Worm (Caenorhabditis elegans) whole organism, midembryonic: ENCODE data around the gene set-3.

Source experiments
- T22C8.4 ChIP-seq: fragments of 200-800 bp; sonication (Bioruptor generic); IDR thresholded peaks from 2 replicates; pipeline ENCODE4 v1.3.6; 2022; ENCODE audit warnings: missing genetic modification characterization, missing compliant biosample characterization
- cog-1 ChIP-seq: sonication (generic microtip); optimal IDR thresholded peaks from 2 replicates; lab custom pipeline; 2016; ENCODE audit warnings: missing genetic modification characterization, missing compliant biosample characterization
- flt-1 ChIP-seq: fragments of 200-800 bp; sonication (Bioruptor generic); IDR thresholded peaks from 2 replicates; pipeline ENCODE4 v1.3.6; 2022; ENCODE audit warnings: missing genetic modification characterization, missing compliant biosample characterization
- klf-2 ChIP-seq: fragments of 200-800 bp; sonication (Bioruptor generic); conservative IDR thresholded peaks from 2 replicates; pipeline ENCODE4 v1.3.6; 2022; ENCODE audit warnings: missing genetic modification reagents, missing genetic modification characterization, missing compliant biosample characterization
- ref-1 ChIP-seq: fragments of 200-800 bp; sonication (Bioruptor generic); conservative IDR thresholded peaks from 2 replicates; pipeline ENCODE4 v1.3.6; 2022; ENCODE audit warnings: missing genetic modification reagents, missing genetic modification characterization, missing compliant biosample characterization
- tab-1 ChIP-seq: fragments of 200-800 bp; sonication (Bioruptor generic); IDR thresholded peaks from 2 replicates; pipeline ENCODE4 v1.3.6; 2022; ENCODE audit warnings: missing genetic modification characterization, missing compliant biosample characterization
- ztf-23 ChIP-seq: fragments of 200-800 bp; sonication (Bioruptor generic); IDR thresholded peaks from 2 replicates; pipeline ENCODE4 v1.3.6; 2022; ENCODE audit warnings: missing genetic modification reagents, missing genetic modification characterization, missing compliant biosample characterization

DNA sequence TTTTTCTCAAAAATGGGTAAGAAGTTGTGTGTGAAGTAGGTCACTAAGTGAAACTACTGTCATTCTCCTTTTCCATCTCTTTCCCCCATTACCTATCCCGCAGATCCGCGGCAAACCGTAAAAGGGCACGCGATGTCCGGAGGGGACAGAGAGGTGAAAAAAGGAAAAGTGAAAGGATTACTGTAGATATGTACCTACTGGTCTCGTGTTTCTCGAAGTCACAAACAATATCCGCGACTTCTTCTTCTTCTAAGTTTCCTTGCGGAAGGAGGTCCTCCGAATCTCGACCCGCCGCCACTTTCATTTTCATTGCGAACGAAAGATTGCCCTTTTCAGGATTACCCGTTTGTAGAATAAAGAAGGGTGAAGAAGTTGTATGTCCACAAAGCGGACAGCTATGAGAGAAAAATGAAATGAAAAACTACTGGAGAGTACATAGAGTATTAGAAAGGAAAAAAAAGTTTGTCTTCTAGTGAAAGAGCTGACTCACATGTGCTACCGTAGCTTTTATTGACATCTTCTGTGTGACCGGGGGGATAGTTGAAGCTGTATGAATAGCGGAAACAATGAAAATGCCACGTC, 47.8 kb downstream of the set-3 start:
- no peak for TF ChIP-seq T22C8.4 (GFP tag; lab: Robert Waterston, UW)
- TF ChIP-seq flt-1 (GFP tag; lab: Robert Waterston, UW): no peak
- no peak for TF ChIP-seq tab-1 (GFP tag; lab: Robert Waterston, UW)
- no peak for TF ChIP-seq ztf-23 (GFP tag; lab: Robert Waterston, UW)
- no peak for TF ChIP-seq klf-2 (GFP tag; lab: Robert Waterston, UW)
- TF ChIP-seq ref-1 (GFP tag; lab: Robert Waterston, UW): no peak
- no peak for TF ChIP-seq cog-1 (tag; lab: Kevin White, UChicago)
